Fruit fly (Drosophila melanogaster) whole organism, adult: ENCODE measurements around the gene RpS25.

Experiments
- CG7045 ChIP-seq: fragments of 200-800 bp; sonication (Bioruptor generic); optimal IDR thresholded peaks from 2 replicates; lab custom pipeline; 2017; ENCODE audit warnings: missing biosample characterization, mild to moderate bottlenecking, missing genetic modification characterization
- Clk ChIP-seq: fragments of 200-800 bp; sonication (Bioruptor generic); optimal IDR thresholded peaks from 2 replicates; lab custom pipeline; 2017; ENCODE audit warnings: missing biosample characterization, missing genetic modification characterization
- pad ChIP-seq: fragments of 200-800 bp; sonication (Bioruptor generic); optimal IDR thresholded peaks from 3 replicates; lab custom pipeline; 2017; ENCODE audit warnings: missing biosample characterization, missing genetic modification characterization, mild to moderate bottlenecking, moderate library complexity, missing genetic modification reagents

DNA sequence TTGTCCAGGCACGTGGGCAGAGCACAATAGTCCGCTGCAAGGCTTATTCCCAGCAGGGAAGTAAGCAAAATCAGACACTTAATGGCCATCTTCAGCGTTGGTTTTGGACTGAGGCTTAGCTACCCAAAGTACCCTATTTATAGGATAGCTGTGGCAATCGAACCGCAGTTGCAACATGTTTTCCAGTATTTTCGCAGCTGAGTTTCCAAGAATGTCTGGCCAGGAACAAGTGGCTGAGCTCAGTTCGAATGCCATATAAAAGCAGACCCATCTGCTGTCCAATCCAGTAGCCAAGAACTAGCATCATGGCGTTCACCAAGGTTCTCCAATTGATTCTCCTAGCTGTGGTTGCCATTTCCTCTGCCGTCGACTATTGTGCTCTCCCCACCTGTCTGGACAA lies 24.8 kb upstream of the RpS25 start, which contains the start of the genes scpr-B and scpr-A:
- no peak for TF ChIP-seq Clk (GFP tag; lab: Kevin White, UChicago)
- no peak for TF ChIP-seq CG7045 (GFP tag; lab: Kevin White, UChicago)
- TF ChIP-seq pad (GFP tag; lab: Kevin White, UChicago) = no peak
